Fruit fly (Drosophila melanogaster): ENCODE results near the gene CG9386.

The CG9386 gene

DNA sequence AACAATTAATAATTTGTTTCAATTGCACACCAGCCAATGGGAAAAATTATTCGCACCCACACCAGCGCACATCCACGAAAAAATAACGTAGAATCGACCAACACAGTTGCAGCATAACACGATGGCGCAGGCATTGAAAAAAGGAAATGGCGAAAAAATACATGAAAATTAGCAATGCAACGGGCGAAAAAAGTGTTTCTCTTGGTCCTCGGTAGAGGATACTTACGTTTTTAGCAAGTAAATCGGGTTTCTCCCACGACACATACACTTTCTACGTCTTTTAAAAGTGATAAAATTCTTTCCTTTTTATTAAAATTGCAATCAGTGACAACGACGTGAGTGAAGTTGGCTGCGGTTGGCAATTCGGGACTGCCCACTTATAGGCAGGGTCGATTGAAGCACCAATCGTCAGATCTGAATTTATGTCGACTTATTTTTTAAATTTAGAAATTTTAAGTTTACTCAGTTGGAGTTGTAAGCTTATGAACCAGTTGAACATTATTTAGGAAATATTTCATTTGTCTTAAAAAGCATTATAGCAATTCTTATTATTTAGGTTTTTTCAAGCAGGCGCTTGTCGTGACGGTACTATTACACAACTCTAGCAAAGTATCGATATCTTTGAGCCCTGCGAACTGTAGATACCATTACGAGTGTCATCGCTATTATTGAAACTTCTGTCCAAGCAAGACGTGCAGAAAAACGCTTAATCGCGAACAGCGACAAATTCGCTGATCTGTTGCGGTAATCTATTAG is 22.4 kb upstream of the CG9386 start, which contains the start of the genes Kap-alpha3 and Son (continued):
- peak; percentile 96 for TF ChIP-seq bcd (GFP tag; optimal IDR thresholded peaks at IDR 0.05)
- peak; percentile 75 for TF ChIP-seq Dref (GFP tag; IDR thresholded peaks at IDR 0.05)
- peak; percentile 95 for TF ChIP-seq Dip3 (GFP tag; optimal IDR thresholded peaks at IDR 0.05)
- peak; percentile 90 for TF ChIP-seq tio (GFP tag; optimal IDR thresholded peaks at IDR 0.05)
- peak in 1 of 3 experiments; percentile 60 for TF ChIP-seq Stat92E (GFP tag; optimal IDR thresholded peaks at IDR 0.05)
- TF ChIP-seq gsb-n (tag; optimal IDR thresholded peaks at IDR 0.05), result peak; percentile 82
- TF ChIP-seq Aef1 (GFP tag; IDR thresholded peaks at IDR 0.05), result peak; percentile 85
- peak; percentile 62 for TF ChIP-seq sima (GFP tag; optimal IDR thresholded peaks at IDR 0.05)
- TF ChIP-seq CG10654 (GFP tag; optimal IDR thresholded peaks at IDR 0.05), result peak; percentile 90
- TF ChIP-seq bigmax (GFP tag; optimal IDR thresholded peaks at IDR 0.05), result peak; percentile 69
- TF ChIP-seq gem (tag; optimal IDR thresholded peaks at IDR 0.05), result peak; percentile 88
- TF ChIP-seq eyg (GFP tag; optimal IDR thresholded peaks at IDR 0.05), result peak; percentile 87
- peak; percentile 57 for TF ChIP-seq CG15073 (GFP tag; optimal IDR thresholded peaks at IDR 0.05)
- TF ChIP-seq nmo (GFP tag; optimal IDR thresholded peaks at IDR 0.05), result peak; percentile 95
- peak; percentile 72 for TF ChIP-seq esg (GFP tag; conservative IDR thresholded peaks at IDR 0.05)
- peak; percentile 98 for TF ChIP-seq Sry-δ (GFP tag; optimal IDR thresholded peaks at IDR 0.05)
- TF ChIP-seq Rfx (GFP tag; IDR thresholded peaks at IDR 0.05), result peak; percentile 93
- peak; percentile 29; the same call in 1 of the 2 replicates for TF ChIP-seq crol (GFP tag; IDR thresholded peaks at IDR 0.05)
- TF ChIP-seq sens (GFP tag), result peak; percentile 99
- TF ChIP-seq CG17359 (tag; optimal IDR thresholded peaks at IDR 0.05), result peak; percentile 88
- peak; percentile 86 for TF ChIP-seq CG2875 (GFP tag; optimal IDR thresholded peaks at IDR 0.05)
- no peak for TF ChIP-seq CG1832 (GFP tag; optimal IDR thresholded peaks at IDR 0.05)
- TF ChIP-seq lov (optimal IDR thresholded peaks at IDR 0.05), result no peak
- peak; percentile 92 for TF ChIP-seq lov (GFP tag; IDR thresholded peaks at IDR 0.05)
- TF ChIP-seq NfI (GFP tag; optimal IDR thresholded peaks at IDR 0.05), result peak; percentile 97
- TF ChIP-seq CG1233 (GFP tag; optimal IDR thresholded peaks at IDR 0.05), result peak; percentile 96
- TF ChIP-seq sc (optimal IDR thresholded peaks at IDR 0.05), result no peak
- TF ChIP-seq sc (GFP tag; optimal IDR thresholded peaks at IDR 0.05), result peak; percentile 85
- peak; percentile 83 for TF ChIP-seq az2 (GFP tag; optimal IDR thresholded peaks at IDR 0.05)
- peak; percentile 94 for TF ChIP-seq CG4854 (GFP tag; optimal IDR thresholded peaks at IDR 0.05)
- peak; percentile 85 for TF ChIP-seq Hmx (GFP tag; optimal IDR thresholded peaks at IDR 0.05)
- TF ChIP-seq jigr1 (GFP tag; IDR thresholded peaks at IDR 0.05), result peak; percentile 77; the same call in 2 of the 3 replicates
- TF ChIP-seq CG8359 (GFP tag; optimal IDR thresholded peaks at IDR 0.05; ENCODE audit: borderline replicate concordance), result peak; percentile 81
- peak; percentile 74 for TF ChIP-seq CG14050 (GFP tag; IDR thresholded peaks at IDR 0.05)
- TF ChIP-seq nerfin-2 (GFP tag; IDR thresholded peaks at IDR 0.05; ENCODE audit: partially characterized antibody), result peak; percentile 65
- peak; percentile 70 for TF ChIP-seq Blimp-1 (GFP tag; optimal IDR thresholded peaks at IDR 0.05)
- TF ChIP-seq zen2 (GFP tag; IDR thresholded peaks at IDR 0.05; ENCODE audit: partially characterized antibody), result peak; percentile 75; the same call in 1 of the 3 replicates
- peak; percentile 99 for TF ChIP-seq YL-1 (GFP tag; optimal IDR thresholded peaks at IDR 0.05)
- peak; percentile 83 for TF ChIP-seq p53 (GFP tag; optimal IDR thresholded peaks at IDR 0.05)
- TF ChIP-seq crc (GFP tag; optimal IDR thresholded peaks at IDR 0.05), result peak; percentile 86
- TF ChIP-seq tup (GFP tag; optimal IDR thresholded peaks at IDR 0.05), result peak; percentile 86
- peak; percentile 88 for TF ChIP-seq lmd (GFP tag; IDR thresholded peaks at IDR 0.05)
- TF ChIP-seq Med (GFP tag), result peak; percentile 99
- TF ChIP-seq ken (GFP tag; IDR thresholded peaks at IDR 0.05), result peak; percentile 91
- TF ChIP-seq repo (GFP tag; optimal IDR thresholded peaks at IDR 0.05), result peak; percentile 87
- peak; percentile 82 for TF ChIP-seq CG4730 (GFP tag; IDR thresholded peaks at IDR 0.05)
- peak; percentile 90 for TF ChIP-seq CG31441 (GFP tag; IDR thresholded peaks at IDR 0.05)
- TF ChIP-seq trh (GFP tag; optimal IDR thresholded peaks at IDR 0.05), result peak; percentile 88
- TF ChIP-seq Sox102F (GFP tag; optimal IDR thresholded peaks at IDR 0.05), result peak; percentile 80

Measured in whole organism, embryonic.